Fruit fly (Drosophila melanogaster) whole organism, prepupa: ENCODE data around the gene CG42390.

ENCODE experiments used
- Blimp-1 ChIP-seq: fragments of 200-800 bp; sonication (Bioruptor generic); optimal IDR thresholded peaks from 3 replicates; lab custom pipeline; 2017; ENCODE audit warnings: missing biosample characterization, missing genetic modification characterization, mild to moderate bottlenecking, moderate library complexity, missing genetic modification reagents
- CG10631 ChIP-seq: fragments of 200-800 bp; sonication (Bioruptor generic); optimal IDR thresholded peaks from 2 replicates; lab custom pipeline; 2016; ENCODE audit warnings: missing biosample characterization, missing genetic modification characterization
- CG10669 ChIP-seq: fragments of 200-800 bp; sonication (Bioruptor generic); optimal IDR thresholded peaks from 3 replicates; lab custom pipeline; 2018; ENCODE audit warnings: missing biosample characterization, mild to moderate bottlenecking, missing genetic modification characterization, moderate library complexity
- CG11762 ChIP-seq: fragments of 200-800 bp; sonication (Bioruptor generic); optimal IDR thresholded peaks from 3 replicates; lab custom pipeline; 2016; ENCODE audit warnings: missing biosample characterization, missing genetic modification characterization; ENCODE audit not compliant: insufficient read depth
- CG11902 ChIP-seq: fragments of 200-800 bp; sonication (Bioruptor generic); optimal IDR thresholded peaks from 3 replicates; lab custom pipeline; 2016; ENCODE audit warnings: missing biosample characterization, missing genetic modification characterization
- CG15336 ChIP-seq: fragments of 200-800 bp; sonication (Bioruptor generic); IDR thresholded peaks from 2 replicates; pipeline ENCODE4 v1.3.6; 2022; ENCODE audit warnings: missing biosample characterization, missing genetic modification characterization
- CG1621 ChIP-seq: fragments of 200-800 bp; sonication (Bioruptor generic); optimal IDR thresholded peaks from 3 replicates; lab custom pipeline; 2018; ENCODE audit warnings: missing biosample characterization, mild to moderate bottlenecking, missing genetic modification characterization
- CG16779 ChIP-seq: fragments of 200-800 bp; sonication (Bioruptor generic); optimal IDR thresholded peaks from 3 replicates; lab custom pipeline; 2017; ENCODE audit warnings: missing biosample characterization, mild to moderate bottlenecking, missing genetic modification characterization
- CG3032 ChIP-seq: fragments of 200-800 bp; optimal IDR thresholded peaks from 2 replicates; lab custom pipeline; 2019; ENCODE audit warnings: missing biosample characterization, mild to moderate bottlenecking, missing genetic modification characterization, moderate library complexity
- CG32006 ChIP-seq: fragments of 200-800 bp; sonication (Bioruptor generic); optimal IDR thresholded peaks from 3 replicates; lab custom pipeline; 2017; ENCODE audit warnings: missing biosample characterization, mild to moderate bottlenecking, missing genetic modification characterization
- CG34406 ChIP-seq: fragments of 200-800 bp; sonication (Bioruptor generic); optimal IDR thresholded peaks from 3 replicates; lab custom pipeline; 2016; ENCODE audit warnings: missing biosample characterization, missing genetic modification characterization
- CG3919 ChIP-seq: fragments of 200-800 bp; sonication (Bioruptor generic); optimal IDR thresholded peaks from 3 replicates; lab custom pipeline; 2016; ENCODE audit warnings: missing biosample characterization, missing genetic modification characterization
- CG4318 ChIP-seq: fragments of 200-800 bp; sonication (Bioruptor generic); optimal IDR thresholded peaks from 3 replicates; lab custom pipeline; 2017; ENCODE audit warnings: missing biosample characterization, mild to moderate bottlenecking, missing genetic modification characterization
- CG6276 ChIP-seq: fragments of 200-800 bp; sonication (Bioruptor generic); optimal IDR thresholded peaks from 2 replicates; lab custom pipeline; 2017; ENCODE audit warnings: missing biosample characterization, mild to moderate bottlenecking, missing genetic modification characterization
- CG6792 ChIP-seq: fragments of 200-800 bp; sonication (Bioruptor generic); optimal IDR thresholded peaks from 3 replicates; lab custom pipeline; 2016; ENCODE audit warnings: missing biosample characterization, missing genetic modification characterization
- CG7368 ChIP-seq: fragments of 200-800 bp; sonication (Bioruptor generic); optimal IDR thresholded peaks from 3 replicates; lab custom pipeline; 2016; ENCODE audit warnings: missing biosample characterization, missing genetic modification characterization
- CG8119 ChIP-seq: fragments of 200-800 bp; sonication (Bioruptor generic); IDR thresholded peaks from 3 replicates; pipeline ENCODE4 v1.3.6; 2022; ENCODE audit warnings: missing biosample characterization, missing genetic modification characterization
- Eip78C ChIP-seq: fragments of 200-800 bp; sonication (Bioruptor generic); peaks from one replicate; lab custom pipeline; 2016; ENCODE audit warnings: missing biosample characterization, missing genetic modification characterization
- Eip93F ChIP-seq: fragments of 200-800 bp; sonication (Bioruptor generic); optimal IDR thresholded peaks from 2 replicates; lab custom pipeline; 2016; ENCODE audit warnings: missing biosample characterization, mild to moderate bottlenecking, missing genetic modification characterization
- Ets21C ChIP-seq: fragments of 200-800 bp; sonication (Bioruptor generic); optimal IDR thresholded peaks from 3 replicates; lab custom pipeline; 2016; ENCODE audit warnings: missing biosample characterization, missing genetic modification characterization
- Ets96B ChIP-seq: fragments of 200-800 bp; optimal IDR thresholded peaks from 2 replicates; lab custom pipeline; 2019; ENCODE audit warnings: missing biosample characterization, mild to moderate bottlenecking, missing genetic modification characterization, moderate library complexity
- Gug ChIP-seq: fragments of 200-800 bp; sonication (Bioruptor generic); IDR thresholded peaks from 2 replicates; pipeline ENCODE4 v1.3.6; 2022; ENCODE audit warnings: missing biosample characterization, missing genetic modification characterization
- Hr38 ChIP-seq: sonication (Bioruptor generic); optimal IDR thresholded peaks from 2 replicates; lab custom pipeline; 2016; ENCODE audit warnings: missing biosample characterization, missing genetic modification characterization
- Hr39 ChIP-seq: fragments of 200-800 bp; sonication (Bioruptor generic); optimal IDR thresholded peaks from 2 replicates; lab custom pipeline; 2016; ENCODE audit warnings: missing biosample characterization, missing genetic modification characterization
- Hr4 ChIP-seq: fragments of 200-800 bp; sonication (Bioruptor generic); optimal IDR thresholded peaks from 3 replicates; lab custom pipeline; 2016; ENCODE audit warnings: missing biosample characterization, missing genetic modification characterization
- Lpt ChIP-seq: fragments of 200-800 bp; sonication (Bioruptor generic); optimal IDR thresholded peaks from 3 replicates; lab custom pipeline; 2016; ENCODE audit warnings: missing biosample characterization, missing genetic modification characterization
- Met ChIP-seq: fragments of 200-800 bp; sonication (Bioruptor generic); optimal IDR thresholded peaks from 3 replicates; lab custom pipeline; 2016; ENCODE audit warnings: missing biosample characterization, missing genetic modification characterization
- OdsH ChIP-seq: fragments of 200-800 bp; sonication (Bioruptor generic); optimal IDR thresholded peaks from 3 replicates; lab custom pipeline; 2016; ENCODE audit warnings: missing biosample characterization, missing genetic modification characterization
- Smox ChIP-seq: fragments of 200-800 bp; sonication (Bioruptor generic); optimal IDR thresholded peaks from 3 replicates; lab custom pipeline; 2016; ENCODE audit warnings: missing biosample characterization, missing genetic modification characterization
- Sox102F ChIP-seq: fragments of 200-800 bp; sonication (Bioruptor generic); optimal IDR thresholded peaks from 2 replicates; lab custom pipeline; 2016; ENCODE audit warnings: missing biosample characterization, mild to moderate bottlenecking, missing genetic modification characterization
- Sox14 ChIP-seq: fragments of 200-800 bp; sonication (Bioruptor generic); optimal IDR thresholded peaks from 3 replicates; lab custom pipeline; 2016; ENCODE audit warnings: missing biosample characterization, missing genetic modification characterization
- Sox15 ChIP-seq: fragments of 200-800 bp; sonication (Bioruptor generic); optimal IDR thresholded peaks from 3 replicates; lab custom pipeline; 2016; ENCODE audit warnings: missing biosample characterization, missing genetic modification characterization
- achi ChIP-seq: fragments of 200-800 bp; sonication (Bioruptor generic); optimal IDR thresholded peaks from 3 replicates; lab custom pipeline; 2016; ENCODE audit warnings: missing biosample characterization, missing genetic modification characterization
- cyc ChIP-seq: fragments of 200-800 bp; sonication (Bioruptor generic); optimal IDR thresholded peaks from 3 replicates; lab custom pipeline; 2016; ENCODE audit warnings: missing biosample characterization, missing genetic modification characterization
- dac ChIP-seq: fragments of 200-800 bp; sonication (Bioruptor generic); optimal IDR thresholded peaks from 2 replicates; lab custom pipeline; 2017; ENCODE audit warnings: missing biosample characterization, mild to moderate bottlenecking, missing genetic modification characterization
- dsx ChIP-seq: fragments of 200-800 bp; optimal IDR thresholded peaks from 3 replicates; lab custom pipeline; 2019; ENCODE audit warnings: missing biosample characterization, mild to moderate bottlenecking, missing genetic modification characterization, moderate library complexity; ENCODE audit not compliant: poor library complexity, severe bottlenecking
- eg ChIP-seq: fragments of 200-800 bp; sonication (Bioruptor generic); IDR thresholded peaks from 3 replicates; pipeline ENCODE4 v1.3.6; 2022; ENCODE audit warnings: missing biosample characterization, missing genetic modification characterization
- fd59A ChIP-seq: fragments of 200-800 bp; sonication (Bioruptor generic); optimal IDR thresholded peaks from 2 replicates; lab custom pipeline; 2017; ENCODE audit warnings: missing biosample characterization, mild to moderate bottlenecking, missing genetic modification characterization, missing genetic modification reagents
- fkh ChIP-seq: fragments of 200-800 bp; sonication (Bioruptor generic); optimal IDR thresholded peaks from 3 replicates; lab custom pipeline; 2017; ENCODE audit warnings: missing biosample characterization, mild to moderate bottlenecking, missing genetic modification characterization, moderate library complexity
- net ChIP-seq: fragments of 200-800 bp; sonication (Bioruptor generic); optimal IDR thresholded peaks from 3 replicates; lab custom pipeline; 2016; ENCODE audit warnings: missing biosample characterization, missing genetic modification characterization
- salr ChIP-seq, 2 experiments: fragments of 200-800 bp; sonication (Bioruptor generic); optimal IDR thresholded peaks; 3 replicates each; lab custom pipeline; 2016 to 2018; ENCODE audit warnings: missing biosample characterization in 2 of 2, missing genetic modification characterization in 2 of 2, mild to moderate bottlenecking in 1 of 2
- svp ChIP-seq: fragments of 200-800 bp; sonication (Bioruptor generic); peaks from one replicate; lab custom pipeline; 2016; ENCODE audit warnings: missing biosample characterization, missing genetic modification characterization

CG42390 gene

dm6 chr3R:22133337-22134014 lies 13.6 kb downstream of the CG42390 start, which contains the start of gene SKIP (continued):
- TF ChIP-seq fkh = no peak
- TF ChIP-seq Eip93F (GFP tag; lab: Kevin White, UChicago) = peak; percentile 17
- no peak for TF ChIP-seq CG10669
- TF ChIP-seq Smox (GFP tag; lab: Kevin White, UChicago) = peak; percentile 22
- no peak for TF ChIP-seq CG34406 (GFP tag; lab: Kevin White, UChicago)
- peak; percentile 17 for TF ChIP-seq CG1621 (tag; lab: Kevin White, UChicago)
- TF ChIP-seq Met = peak; percentile 13
- TF ChIP-seq CG3032 (tag; lab: Kevin White, UChicago) = no peak
- peak; percentile 39 for TF ChIP-seq CG3919 (GFP tag; lab: Kevin White, UChicago)
- TF ChIP-seq svp (GFP tag; lab: Kevin White, UChicago) = peak; percentile 40
- no peak for TF ChIP-seq CG6276 (GFP tag; lab: Kevin White, UChicago)
- TF ChIP-seq CG10631 (GFP tag; lab: Kevin White, UChicago) = no peak
- no peak for TF ChIP-seq dac

- no peak for TF ChIP-seq CG32006 (GFP tag; lab: Kevin White, UChicago)
- TF ChIP-seq net (GFP tag; lab: Kevin White, UChicago) = no peak
- no peak for TF ChIP-seq cyc (GFP tag; lab: Kevin White, UChicago)
- TF ChIP-seq Sox15 (GFP tag; lab: Kevin White, UChicago) = no peak
- no peak for TF ChIP-seq salr (GFP tag; optimal IDR thresholded peaks at IDR 0.05; lab: Kevin White, UChicago)
- no peak for TF ChIP-seq fd59A (GFP tag; lab: Kevin White, UChicago)
- TF ChIP-seq Hr4 = no peak
- TF ChIP-seq Blimp-1 = no peak
- no peak for TF ChIP-seq Met
- no peak for TF ChIP-seq Eip93F (GFP tag; lab: Kevin White, UChicago)
- TF ChIP-seq OdsH = no peak
- no peak for TF ChIP-seq CG6276 (GFP tag; lab: Kevin White, UChicago)
- no peak for TF ChIP-seq Lpt (GFP tag; lab: Kevin White, UChicago)
- no peak for TF ChIP-seq eg (GFP tag; lab: Robert Waterston, UW)
Measured at dm6 chr3R:22134462-22134861, 14.6 kb downstream of the CG42390 start.

dm6 chr3R:22135503-22135902 lies 15.6 kb downstream of the CG42390 start:
- TF ChIP-seq CG16779 (tag; lab: Kevin White, UChicago) = no peak
- TF ChIP-seq Eip93F (GFP tag; lab: Kevin White, UChicago) = no peak
- no peak for TF ChIP-seq CG15336 (GFP tag; lab: Robert Waterston, UW)
- no peak for TF ChIP-seq CG6792 (GFP tag; lab: Kevin White, UChicago)
- no peak for TF ChIP-seq Lpt (GFP tag; lab: Kevin White, UChicago)
- no peak for TF ChIP-seq CG4318 (GFP tag; lab: Kevin White, UChicago)
- TF ChIP-seq CG7368 = no peak
- no peak for TF ChIP-seq Sox15 (GFP tag; lab: Kevin White, UChicago)
- TF ChIP-seq CG10631 (GFP tag; lab: Kevin White, UChicago) = no peak
- no peak for TF ChIP-seq Hr4
- TF ChIP-seq Ets96B (tag; lab: Kevin White, UChicago) = no peak
- TF ChIP-seq salr (GFP tag; optimal IDR thresholded peaks at IDR 0.05; lab: Kevin White, UChicago) = no peak
- TF ChIP-seq achi (GFP tag; lab: Kevin White, UChicago) = no peak
- no peak for TF ChIP-seq CG3919 (GFP tag; lab: Kevin White, UChicago)

DNA sequence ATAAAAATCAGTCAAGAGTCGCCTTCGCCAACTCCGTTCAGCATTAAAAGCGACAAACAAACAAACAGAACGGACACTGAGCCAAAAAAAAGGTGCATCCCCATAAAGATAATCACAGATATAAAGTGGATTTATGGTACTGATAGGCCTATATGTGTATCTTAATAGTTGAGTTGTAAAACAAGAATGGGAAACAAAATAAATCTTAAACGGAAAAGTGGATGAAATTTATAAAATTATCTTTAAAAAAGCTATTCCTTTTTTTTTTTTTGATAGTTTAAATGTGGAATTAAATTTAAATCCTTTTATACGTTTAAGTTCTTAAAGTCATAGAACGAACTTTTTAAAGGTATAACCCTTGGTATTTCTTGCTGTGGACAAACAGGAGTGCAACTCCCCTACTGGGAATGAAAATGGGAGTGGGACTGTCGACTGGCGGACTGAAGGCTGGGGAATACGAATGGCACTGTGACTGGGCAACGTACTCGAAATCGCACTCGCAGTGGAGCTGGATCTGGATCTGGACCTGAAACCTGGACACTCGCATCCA lies 17.2 kb downstream of the CG42390 start:
- TF ChIP-seq CG11762 (GFP tag; lab: Kevin White, UChicago) (no peak), CG10631 (GFP tag; lab: Kevin White, UChicago) (peak; percentile 67), Hr38 (GFP tag; lab: Kevin White, UChicago) (no peak), svp (GFP tag; lab: Kevin White, UChicago) (peak; percentile 78), Ets21C (no peak), fkh (no peak), Lpt (GFP tag; lab: Kevin White, UChicago) (no peak), CG8119 (GFP tag; lab: Robert Waterston, UW) (peak; percentile 41; the same call in 1 of the 3 replicates), dsx (GFP tag; lab: Kevin White, UChicago) (peak; percentile 44), Sox102F (peak; percentile 15), CG11902 (GFP tag; lab: Kevin White, UChicago) (no peak), Hr39 (GFP tag; lab: Kevin White, UChicago) (peak; percentile 4), Eip78C (GFP tag; lab: Kevin White, UChicago) (peak; percentile 85), Sox15 (GFP tag; lab: Kevin White, UChicago) (no peak), dac (no peak), cyc (GFP tag; lab: Kevin White, UChicago) (peak; percentile 18), Gug (GFP tag; lab: Robert Waterston, UW) (no peak), CG3032 (tag; lab: Kevin White, UChicago) (peak; percentile 47), Sox14 (GFP tag; lab: Kevin White, UChicago) (no peak), achi (GFP tag; lab: Kevin White, UChicago) (peak; percentile 28), CG34406 (GFP tag; lab: Kevin White, UChicago) (peak; percentile 12), CG10669 (peak; percentile 53)
